Worm (Caenorhabditis elegans) whole organism, young adult: ENCODE data around the gene F56D6.8.
A peak's percentile ranks its signal among the peaks of the same experiment; 100 is the strongest.

Experiments
- B0336.3 ChIP-seq: fragments of 200-800 bp; sonication (Bioruptor generic); IDR thresholded peaks from 2 replicates; pipeline ENCODE4 v1.3.6; 2022; ENCODE audit warnings: missing genetic modification characterization, missing compliant biosample characterization
- F22D6.2 ChIP-seq: sonication (generic microtip); optimal IDR thresholded peaks from 2 replicates; lab custom pipeline; 2016; ENCODE audit warnings: mild to moderate bottlenecking, missing genetic modification characterization, missing compliant biosample characterization
- F37B4.10 ChIP-seq: fragments of 200-800 bp; sonication (Bioruptor generic); IDR thresholded peaks from 2 replicates; pipeline ENCODE4 v1.3.6; 2022; ENCODE audit warnings: missing genetic modification characterization, missing compliant biosample characterization
- K11D2.4 ChIP-seq: fragments of 200-800 bp; sonication (Bioruptor generic); IDR thresholded peaks from 2 replicates; pipeline ENCODE4 v1.3.6; 2022; ENCODE audit warnings: missing genetic modification reagents, missing genetic modification characterization, missing compliant biosample characterization
- K12H6.12 ChIP-seq: fragments of 200-800 bp; sonication (Bioruptor generic); optimal IDR thresholded peaks from 2 replicates; lab custom pipeline; 2018; ENCODE audit warnings: mild to moderate bottlenecking, missing genetic modification characterization, missing compliant biosample characterization
- Y56A3A.18 ChIP-seq: fragments of 200-800 bp; sonication (Bioruptor generic); IDR thresholded peaks from 2 replicates; pipeline ENCODE4 v1.3.6; 2022; ENCODE audit warnings: missing genetic modification reagents, missing genetic modification characterization, missing compliant biosample characterization
- Y95B8A.8 ChIP-seq: fragments of 200-800 bp; sonication (Bioruptor generic); IDR thresholded peaks from 2 replicates; pipeline ENCODE4 v1.3.6; 2022; ENCODE audit warnings: missing genetic modification reagents, missing genetic modification characterization, missing compliant biosample characterization
- akir-1 ChIP-seq: fragments of 200-800 bp; sonication (Bioruptor generic); optimal IDR thresholded peaks from 2 replicates; lab custom pipeline; 2018; ENCODE audit warnings: mild to moderate bottlenecking, missing genetic modification characterization, moderate library complexity, missing compliant biosample characterization
- atf-7 ChIP-seq: sonication (generic microtip); optimal IDR thresholded peaks from 2 replicates; lab custom pipeline; 2017; ENCODE audit warnings: mild to moderate bottlenecking, missing genetic modification characterization, missing compliant biosample characterization
- athp-1 ChIP-seq: sonication (generic microtip); optimal IDR thresholded peaks from 2 replicates; lab custom pipeline; 2017; ENCODE audit warnings: mild to moderate bottlenecking, missing genetic modification characterization, missing compliant biosample characterization
- bed-2 ChIP-seq: fragments of 200-800 bp; sonication (Bioruptor generic); IDR thresholded peaks from 2 replicates; pipeline ENCODE4 v1.3.6; 2022; ENCODE audit warnings: missing genetic modification reagents, missing genetic modification characterization, missing compliant biosample characterization
- cebp-2 ChIP-seq: fragments of 200-800 bp; sonication (Bioruptor generic); IDR thresholded peaks from 2 replicates; pipeline ENCODE4 v1.3.6; 2022; ENCODE audit warnings: missing genetic modification characterization, missing compliant biosample characterization
- ceh-40 ChIP-seq: fragments of 200-800 bp; sonication (Bioruptor generic); IDR thresholded peaks from 2 replicates; pipeline ENCODE4 v1.3.6; 2022; ENCODE audit warnings: missing genetic modification characterization, missing compliant biosample characterization
- ceh-91 ChIP-seq: fragments of 200-800 bp; sonication (Bioruptor generic); IDR thresholded peaks from 2 replicates; pipeline ENCODE4 v1.3.6; 2022; ENCODE audit warnings: missing genetic modification reagents, missing genetic modification characterization, missing compliant biosample characterization
- ets-4 ChIP-seq: fragments of 200-800 bp; sonication (Bioruptor generic); optimal IDR thresholded peaks from 2 replicates; lab custom pipeline; 2018; ENCODE audit warnings: mild to moderate bottlenecking, missing genetic modification characterization, missing compliant biosample characterization
- him-1 ChIP-seq: sonication (generic microtip); optimal IDR thresholded peaks from 2 replicates; lab custom pipeline; 2016; ENCODE audit warnings: missing genotype, missing genetic modification reagents, missing genetic modification characterization, missing compliant biosample characterization
- hmg-20 ChIP-seq: fragments of 200-800 bp; sonication (Bioruptor generic); IDR thresholded peaks from 2 replicates; pipeline ENCODE4 v1.3.6; 2022; ENCODE audit warnings: missing genetic modification reagents, missing genetic modification characterization, missing compliant biosample characterization
- lag-1 ChIP-seq: fragments of 200-800 bp; sonication (Bioruptor generic); IDR thresholded peaks from 2 replicates; pipeline ENCODE4 v1.3.6; 2022; ENCODE audit warnings: missing genetic modification reagents, missing genetic modification characterization, missing compliant biosample characterization
- let-607 ChIP-seq, 2 experiments: fragments of 200-800 bp in 1 of 2; sonication (Bioruptor generic) in 1 of 2; sonication (generic microtip) in 1 of 2; optimal IDR thresholded peaks; 2 replicates each; lab custom pipeline; 2016 to 2018; ENCODE audit warnings: mild to moderate bottlenecking in 2 of 2, missing compliant biosample characterization in 2 of 2, missing genetic modification characterization in 2 of 2, moderate library complexity in 2 of 2, missing genotype in 1 of 2
- lin-35 ChIP-seq, 3 experiments: fragments of 150-350 bp in 2 of 3; sonication (generic microtip) in 1 of 3; optimal IDR thresholded peaks; 2 replicates each; lab custom pipeline; 2014 to 2018; ENCODE audit warnings: missing biosample characterization in 3 of 3, missing genetic modification characterization in 3 of 3, missing genetic modification reagents in 3 of 3
- nhr-80 ChIP-seq: sonication (generic microtip); optimal IDR thresholded peaks from 2 replicates; lab custom pipeline; 2016; ENCODE audit warnings: missing genetic modification characterization, missing compliant biosample characterization
- nhr-90 ChIP-seq: sonication (generic microtip); optimal IDR thresholded peaks from 2 replicates; lab custom pipeline; 2016; ENCODE audit warnings: missing genotype, mild to moderate bottlenecking, missing genetic modification characterization, missing compliant biosample characterization
- pha-4 ChIP-seq: fragments of 150-350 bp; sonication (generic microtip); optimal IDR thresholded peaks from 2 replicates; lab custom pipeline; 2014; ENCODE audit warnings: missing biosample characterization, missing genetic modification reagents, missing genetic modification characterization
- sea-2 ChIP-seq: fragments of 200-800 bp; sonication (Bioruptor generic); IDR thresholded peaks from 2 replicates; pipeline ENCODE4 v1.3.6; 2022; ENCODE audit warnings: missing genetic modification characterization, missing compliant biosample characterization
- snpc-3.4 ChIP-seq: sonication (generic microtip); optimal IDR thresholded peaks from 2 replicates; lab custom pipeline; 2017; ENCODE audit warnings: missing genetic modification characterization, mild to moderate bottlenecking, missing compliant biosample characterization, antibody characterized with exemption, moderate library complexity, missing genotype, missing genetic modification reagents
- snpc-4 ChIP-seq, 5 experiments: fragments of 150-350 bp in 1 of 5; sonication (generic microtip) in 4 of 5; optimal IDR thresholded peaks; 2 replicates each; lab custom pipeline; 2014 to 2018; ENCODE audit warnings: missing genetic modification characterization in 5 of 5, missing biosample characterization in 3 of 5, antibody characterized with exemption in 2 of 5, mild to moderate bottlenecking in 2 of 5, missing compliant biosample characterization in 2 of 5, missing genotype in 2 of 5, moderate library complexity in 2 of 5, missing genetic modification reagents in 1 of 5
- tbp1 ChIP-seq: fragments of 200-800 bp; sonication (Bioruptor generic); optimal IDR thresholded peaks from 2 replicates; lab custom pipeline; 2018; ENCODE audit warnings: mild to moderate bottlenecking, missing genetic modification characterization, missing compliant biosample characterization
- tlf-1 ChIP-seq: fragments of 200-800 bp; sonication (Bioruptor generic); optimal IDR thresholded peaks from 2 replicates; lab custom pipeline; 2018; ENCODE audit warnings: mild to moderate bottlenecking, missing genetic modification characterization, missing compliant biosample characterization
- unc-62 ChIP-seq: fragments of 150-350 bp; optimal IDR thresholded peaks from 2 replicates; lab custom pipeline; 2014; ENCODE audit warnings: missing biosample characterization, missing genetic modification reagents, missing genetic modification characterization
- ztf-22 ChIP-seq: fragments of 200-800 bp; sonication (Bioruptor generic); optimal IDR thresholded peaks from 2 replicates; lab custom pipeline; 2018; ENCODE audit warnings: mild to moderate bottlenecking, missing genetic modification characterization, moderate library complexity, missing compliant biosample characterization
- ztf-3 ChIP-seq: fragments of 200-800 bp; sonication (Bioruptor generic); optimal IDR thresholded peaks from 2 replicates; lab custom pipeline; 2018; ENCODE audit warnings: mild to moderate bottlenecking, missing genetic modification characterization, missing compliant biosample characterization

The F56D6.8 gene

ce11 chrIV:3902955-3903354 lies 8.7 kb upstream of the F56D6.8 start, which contains the start of gene F56D6.6 (continued):
- TF ChIP-seq lag-1 (no peak), tbp1 (no peak), snpc-4 (GFP tag; optimal IDR thresholded peaks at IDR 0.05; lab: Kevin White, UChicago) (no peak), snpc-4 (tag; optimal IDR thresholded peaks at IDR 0.05; lab: Kevin White, UChicago) (no peak)

- no peak for TF ChIP-seq bed-2
- TF ChIP-seq athp-1 (tag; lab: Kevin White, UChicago) = no peak
- TF ChIP-seq snpc-3.4 (tag; lab: Kevin White, UChicago) = no peak
- TF ChIP-seq let-607 (tag; optimal IDR thresholded peaks at IDR 0.05; lab: Kevin White, UChicago) = peak in 1 of 2 experiments; percentile 48
- TF ChIP-seq cebp-2 (GFP tag; lab: Robert Waterston, UW) = no peak
- TF ChIP-seq tlf-1 (GFP tag; lab: Kevin White, UChicago) = peak; percentile 50
- no peak for TF ChIP-seq K12H6.12 (tag; lab: Kevin White, UChicago)
- peak; percentile 95 for TF ChIP-seq nhr-80 (tag; lab: Kevin White, UChicago)
- no peak for TF ChIP-seq F37B4.10 (GFP tag; lab: Robert Waterston, UW)
- TF ChIP-seq atf-7 = peak; percentile 82
- no peak for TF ChIP-seq sea-2 (GFP tag; lab: Robert Waterston, UW)
- no peak for TF ChIP-seq nhr-90
- peak; percentile 88 for TF ChIP-seq unc-62
- TF ChIP-seq ceh-91 (GFP tag; lab: Robert Waterston, UW) = no peak
- TF ChIP-seq lin-35 (GFP tag; optimal IDR thresholded peaks at IDR 0.05; lab: Kevin White, UChicago) = no peak
- peak; percentile 89 for TF ChIP-seq ets-4 (GFP tag; lab: Kevin White, UChicago)
- peak; percentile 44; the same call in 1 of the 2 replicates for TF ChIP-seq Y56A3A.18 (GFP tag; lab: Robert Waterston, UW)
- TF ChIP-seq hmg-20 (GFP tag; lab: Robert Waterston, UW) = no peak
- peak; percentile 82 for TF ChIP-seq ztf-22 (GFP tag; lab: Kevin White, UChicago)
- peak; percentile 17 for TF ChIP-seq tbp1
- TF ChIP-seq B0336.3 (GFP tag; lab: Robert Waterston, UW) = no peak
- TF ChIP-seq ztf-3 (GFP tag; lab: Kevin White, UChicago) = no peak
- TF ChIP-seq, all 124 proteins: peak for 9
Observed at ce11 chrIV:3899719-3900554, 5.7 kb upstream of the F56D6.8 start, which contains the start of gene srz-62. Gene srz-62, plus strand, starts transcription at chrIV:3900504.

ce11 chrIV:3894770-3895169 lies 540 bp upstream of the F56D6.8 start, which contains the start of gene dct-8:
Gene dct-8, plus strand, starts transcription at chrIV:3895070.
- TF ChIP-seq pha-4 (tag; lab: Kevin White, UChicago) (no peak), nhr-90 (no peak)

- no peak for TF ChIP-seq Y95B8A.8 (GFP tag; lab: Robert Waterston, UW)
- TF ChIP-seq bed-2 = no peak
- no peak for TF ChIP-seq akir-1 (GFP tag; lab: Kevin White, UChicago)
- no peak for TF ChIP-seq K11D2.4 (GFP tag; lab: Robert Waterston, UW)
- no peak for TF ChIP-seq him-1 (tag; lab: Kevin White, UChicago)
- TF ChIP-seq F22D6.2 (tag; lab: Kevin White, UChicago) = no peak
- TF ChIP-seq ceh-40 (GFP tag; lab: Robert Waterston, UW) = no peak
- TF ChIP-seq hmg-20 (GFP tag; lab: Robert Waterston, UW) = no peak
- no peak for TF ChIP-seq ztf-22 (GFP tag; lab: Kevin White, UChicago)
- TF ChIP-seq B0336.3 (GFP tag; lab: Robert Waterston, UW) = no peak
- TF ChIP-seq, all 124 proteins: peak for 0
Observed at ce11 chrIV:3892027-3892426, 2.2 kb downstream of the F56D6.8 start, which contains the start of gene F56D6.9. Gene F56D6.9, plus strand, starts transcription at chrIV:3892327.
